Worm (Caenorhabditis elegans) whole organism, late embryonic: Measurements from ENCODE around the gene fbxl-5.
"Not testable (repeated sequence)": the region's sequence is repeated elsewhere in the genome, so short reads cannot be mapped to it uniquely, and the experiment has no call there.

ENCODE experiments used
- C38D4.7 ChIP-seq: fragments of 200-800 bp; sonication (Bioruptor generic); optimal IDR thresholded peaks from 2 replicates; lab custom pipeline; 2018; ENCODE audit warnings: mild to moderate bottlenecking, missing genetic modification characterization, moderate library complexity, missing compliant biosample characterization
- K02D7.2 ChIP-seq: sonication (generic microtip); optimal IDR thresholded peaks from 2 replicates; lab custom pipeline; 2017; ENCODE audit warnings: mild to moderate bottlenecking, missing genetic modification characterization, missing compliant biosample characterization
- T23F11.4 ChIP-seq: fragments of 200-800 bp; sonication (Bioruptor generic); optimal IDR thresholded peaks from 2 replicates; lab custom pipeline; 2018; ENCODE audit warnings: mild to moderate bottlenecking, missing genetic modification characterization, missing compliant biosample characterization
- ahr-1 ChIP-seq: sonication (generic microtip); optimal IDR thresholded peaks from 2 replicates; lab custom pipeline; 2016; ENCODE audit warnings: missing genetic modification characterization, missing compliant biosample characterization
- ama-1 ChIP-seq: fragments of 150-350 bp; optimal IDR thresholded peaks from 2 replicates; lab custom pipeline; 2014
- ceh-14 ChIP-seq: sonication (generic microtip); optimal IDR thresholded peaks from 2 replicates; lab custom pipeline; 2016; ENCODE audit warnings: missing genotype, missing genetic modification characterization, missing compliant biosample characterization
- ceh-18 ChIP-seq: sonication (generic microtip); optimal IDR thresholded peaks from 2 replicates; lab custom pipeline; 2016; ENCODE audit warnings: missing genetic modification characterization, missing compliant biosample characterization
- ceh-34 ChIP-seq: sonication (generic microtip); optimal IDR thresholded peaks from 2 replicates; lab custom pipeline; 2016; ENCODE audit warnings: mild to moderate bottlenecking, missing genetic modification characterization, missing compliant biosample characterization
- ceh-45 ChIP-seq: fragments of 200-800 bp; sonication (Bioruptor generic); IDR thresholded peaks from 2 replicates; pipeline ENCODE4 v1.3.6; 2022; ENCODE audit warnings: missing genetic modification reagents, missing genetic modification characterization, missing compliant biosample characterization
- ceh-48 ChIP-seq: sonication (generic microtip); optimal IDR thresholded peaks from 2 replicates; lab custom pipeline; 2016; ENCODE audit warnings: missing genetic modification characterization, inconsistent platforms, missing compliant biosample characterization
- ceh-6 ChIP-seq: fragments of 200-800 bp; sonication (Bioruptor generic); optimal IDR thresholded peaks from 2 replicates; lab custom pipeline; 2018; ENCODE audit warnings: mild to moderate bottlenecking, missing genetic modification characterization, missing compliant biosample characterization
- ceh-9 ChIP-seq: sonication (generic microtip); optimal IDR thresholded peaks from 2 replicates; lab custom pipeline; 2016; ENCODE audit warnings: mild to moderate bottlenecking, missing genetic modification characterization, inconsistent platforms, missing compliant biosample characterization
- che-1 ChIP-seq: sonication (generic microtip); optimal IDR thresholded peaks from 2 replicates; lab custom pipeline; 2016; ENCODE audit warnings: mild to moderate bottlenecking, missing genetic modification characterization, missing compliant biosample characterization
- dmd-4 ChIP-seq: sonication (generic microtip); optimal IDR thresholded peaks from 2 replicates; lab custom pipeline; 2016; ENCODE audit warnings: borderline replicate concordance, missing genetic modification characterization, missing compliant biosample characterization
- fax-1 ChIP-seq: sonication (generic microtip); optimal IDR thresholded peaks from 2 replicates; lab custom pipeline; 2016; ENCODE audit warnings: missing genotype, missing genetic modification characterization, missing compliant biosample characterization
- fkh-10 ChIP-seq: fragments of 150-350 bp; optimal IDR thresholded peaks from 2 replicates; lab custom pipeline; 2014; ENCODE audit warnings: missing biosample characterization, missing genetic modification reagents, missing genetic modification characterization
- hlh-15 ChIP-seq: sonication (generic microtip); optimal IDR thresholded peaks from 2 replicates; lab custom pipeline; 2016; ENCODE audit warnings: missing genetic modification characterization, missing compliant biosample characterization
- lim-6 ChIP-seq: sonication (generic microtip); optimal IDR thresholded peaks from 2 replicates; lab custom pipeline; 2016; ENCODE audit warnings: missing genetic modification characterization, missing compliant biosample characterization
- lin-11 ChIP-seq: fragments of 200-800 bp; sonication (Bioruptor generic); optimal IDR thresholded peaks from 2 replicates; lab custom pipeline; 2018; ENCODE audit warnings: mild to moderate bottlenecking, missing genetic modification characterization, missing compliant biosample characterization
- mec-3 ChIP-seq: sonication (generic microtip); optimal IDR thresholded peaks from 2 replicates; lab custom pipeline; 2016; ENCODE audit warnings: borderline replicate concordance, missing genetic modification characterization, missing compliant biosample characterization
- nfya-1 ChIP-seq: sonication (generic microtip); optimal IDR thresholded peaks from 2 replicates; lab custom pipeline; 2017; ENCODE audit warnings: missing genetic modification characterization, mild to moderate bottlenecking, missing compliant biosample characterization, antibody characterized with exemption, moderate library complexity
- nhr-232 ChIP-seq: sonication (generic microtip); optimal IDR thresholded peaks from 2 replicates; lab custom pipeline; 2016; ENCODE audit warnings: missing genetic modification characterization, missing compliant biosample characterization
- odd-2 ChIP-seq: sonication (generic microtip); optimal IDR thresholded peaks from 2 replicates; lab custom pipeline; 2017; ENCODE audit warnings: antibody characterized with exemption, mild to moderate bottlenecking, missing genetic modification characterization, missing compliant biosample characterization
- pag-3 ChIP-seq: sonication (generic microtip); optimal IDR thresholded peaks from 2 replicates; lab custom pipeline; 2016; ENCODE audit warnings: missing compliant biosample characterization, missing genetic modification characterization, borderline replicate concordance
- pat-9 ChIP-seq: fragments of 200-800 bp; sonication (Bioruptor generic); optimal IDR thresholded peaks from 2 replicates; lab custom pipeline; 2018; ENCODE audit warnings: mild to moderate bottlenecking, missing genetic modification characterization, moderate library complexity, missing compliant biosample characterization
- pax-1 ChIP-seq: fragments of 150-350 bp; optimal IDR thresholded peaks from 2 replicates; lab custom pipeline; 2014; ENCODE audit warnings: missing biosample characterization, missing genetic modification characterization
- pha-2 ChIP-seq: sonication (generic microtip); optimal IDR thresholded peaks from 2 replicates; lab custom pipeline; 2017; ENCODE audit warnings: mild to moderate bottlenecking, missing genetic modification characterization, missing compliant biosample characterization
- pha-4 ChIP-seq: fragments of 150-350 bp; optimal IDR thresholded peaks from 2 replicates; lab custom pipeline; 2018; ENCODE audit warnings: missing biosample characterization, missing genetic modification reagents, missing genetic modification characterization
- sdc-2 ChIP-seq: sonication (generic microtip); optimal IDR thresholded peaks from 2 replicates; lab custom pipeline; 2016; ENCODE audit warnings: missing genotype, missing genetic modification characterization, missing compliant biosample characterization
- sox-4 ChIP-seq: sonication (generic microtip); optimal IDR thresholded peaks from 2 replicates; lab custom pipeline; 2017; ENCODE audit warnings: mild to moderate bottlenecking, missing genetic modification characterization, inconsistent platforms, missing compliant biosample characterization
- syd-9 ChIP-seq: sonication (generic microtip); optimal IDR thresholded peaks from 2 replicates; lab custom pipeline; 2016; ENCODE audit warnings: mild to moderate bottlenecking, missing genetic modification characterization, moderate library complexity, missing compliant biosample characterization
- tbx-2 ChIP-seq: sonication (generic microtip); optimal IDR thresholded peaks from 2 replicates; lab custom pipeline; 2016; ENCODE audit warnings: missing genetic modification characterization, missing compliant biosample characterization
- tbx-7 ChIP-seq: sonication (generic microtip); optimal IDR thresholded peaks from 2 replicates; lab custom pipeline; 2016; ENCODE audit warnings: missing genotype, missing genetic modification characterization, missing compliant biosample characterization
- unc-55 ChIP-seq: sonication (generic microtip); optimal IDR thresholded peaks from 2 replicates; lab custom pipeline; 2017; ENCODE audit warnings: missing biosample characterization, missing genetic modification reagents, missing genetic modification characterization
- unc-86 ChIP-seq: sonication (generic microtip); optimal IDR thresholded peaks from 2 replicates; lab custom pipeline; 2016; ENCODE audit warnings: missing genetic modification characterization, missing compliant biosample characterization
- zip-5 ChIP-seq: sonication (generic microtip); optimal IDR thresholded peaks from 2 replicates; lab custom pipeline; 2016; ENCODE audit warnings: missing genetic modification characterization, missing compliant biosample characterization

The fbxl-5 gene

DNA sequence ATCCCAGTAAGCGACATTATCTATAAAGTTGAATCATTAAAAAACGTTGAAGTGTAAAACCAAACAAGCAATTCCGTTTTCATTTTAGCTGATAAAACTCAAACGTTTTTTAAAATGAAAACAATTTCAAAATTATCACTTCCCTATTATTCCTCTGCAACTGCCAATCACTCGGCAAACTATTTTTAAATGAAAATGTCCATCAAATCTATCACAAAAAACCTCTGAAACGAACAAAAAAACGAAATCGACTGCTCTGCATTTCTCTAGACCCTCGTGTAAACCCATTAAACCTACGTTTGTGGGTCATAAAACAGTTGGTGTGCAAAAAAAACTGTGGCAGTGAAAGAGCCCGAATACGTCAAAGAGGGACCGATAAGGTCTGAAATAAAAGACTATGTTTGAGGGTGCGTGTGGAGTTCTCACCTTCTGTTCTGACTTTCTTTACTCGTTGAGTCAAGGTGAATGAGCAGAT, at the start of gene fbxl-5:
TSS of gene fbxl-5 (plus strand) at position 425 of the 475 bp plus-strand sequence.
- no peak for TF ChIP-seq ceh-9
- no peak for TF ChIP-seq ceh-6 (GFP tag; lab: Kevin White, UChicago)
- TF ChIP-seq ahr-1 (tag; lab: Kevin White, UChicago) = no peak
- no peak for TF ChIP-seq pat-9 (tag; lab: Kevin White, UChicago)
- no peak for TF ChIP-seq fax-1 (tag; lab: Kevin White, UChicago)
- no peak for TF ChIP-seq ceh-48 (tag; lab: Kevin White, UChicago)
- no peak for TF ChIP-seq ama-1 (lab: Kevin White, UChicago)
- TF ChIP-seq T23F11.4 (GFP tag; lab: Kevin White, UChicago) = no peak
- TF ChIP-seq unc-55 (GFP tag; lab: Kevin White, UChicago) = no peak
- no peak for TF ChIP-seq lim-6
- no peak for TF ChIP-seq hlh-15 (tag; lab: Kevin White, UChicago)
- no peak for TF ChIP-seq tbx-7
- TF ChIP-seq odd-2 = no peak
- no peak for TF ChIP-seq K02D7.2 (tag; lab: Kevin White, UChicago)
- no peak for TF ChIP-seq sdc-2 (tag; lab: Kevin White, UChicago)

DNA sequence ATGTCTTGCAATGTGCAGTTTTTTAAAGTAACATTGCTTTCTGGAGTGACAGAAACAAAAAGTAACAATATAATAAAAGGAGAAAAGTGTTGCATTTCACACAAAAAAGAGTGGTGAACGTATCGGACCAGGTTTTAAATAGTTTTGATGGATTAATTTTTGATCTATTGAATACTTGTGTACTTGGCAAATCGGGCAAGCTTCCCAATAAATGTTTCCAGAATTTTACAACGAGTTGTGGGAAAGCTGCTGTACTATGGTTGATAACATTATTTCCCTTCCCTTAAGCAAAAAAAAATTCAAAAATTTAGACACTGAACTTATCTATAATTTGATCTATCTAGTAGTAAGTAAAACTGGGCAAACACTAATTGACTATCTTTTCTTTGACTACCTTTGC, 49.3 kb upstream of the fbxl-5 start, which contains the start of gene C12D5.10:
TSS of gene C12D5.10 (minus strand) at position 101 of the 400 bp plus-strand sequence.
- no peak for TF ChIP-seq ceh-45 (GFP tag; lab: Robert Waterston, UW)
- TF ChIP-seq ceh-18 (tag; lab: Kevin White, UChicago) = no peak
- no peak for TF ChIP-seq odd-2
- TF ChIP-seq fax-1 (tag; lab: Kevin White, UChicago) = no peak
- TF ChIP-seq zip-5 = no peak

DNA sequence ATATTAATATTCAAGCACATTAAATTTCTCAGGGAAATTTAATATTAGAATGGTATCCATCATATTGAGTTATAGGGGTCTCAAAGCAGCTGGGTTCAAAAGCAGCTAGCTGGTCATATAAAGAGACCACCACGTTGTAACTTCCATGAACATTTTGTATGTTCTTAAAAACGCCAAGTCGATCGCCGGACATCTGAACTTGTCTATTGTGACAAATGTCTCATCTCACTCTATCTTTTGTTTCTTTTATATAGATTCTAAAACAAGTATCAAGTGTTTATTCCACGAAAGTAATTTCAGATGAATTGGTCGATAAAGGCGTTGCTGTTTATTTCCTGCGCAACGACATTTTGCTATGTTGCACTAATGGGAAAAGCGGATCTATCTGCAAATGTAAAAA, 45.9 kb upstream of the fbxl-5 start, which contains the start of gene ZK105.3:
TSS of gene ZK105.3 (plus strand) at position 301 of the 400 bp plus-strand sequence.
- TF ChIP-seq fkh-10 (GFP tag; lab: Kevin White, UChicago) (no peak), sox-4 (tag; lab: Kevin White, UChicago) (no peak), ceh-6 (GFP tag; lab: Kevin White, UChicago) (no peak), ceh-34 (tag; lab: Kevin White, UChicago) (no peak), ceh-14 (no peak), dmd-4 (no peak), lin-11 (tag; lab: Kevin White, UChicago) (no peak), hlh-15 (tag; lab: Kevin White, UChicago) (no peak), sdc-2 (tag; lab: Kevin White, UChicago) (no peak), pag-3 (tag; lab: Kevin White, UChicago) (no peak), pha-2 (tag; lab: Kevin White, UChicago) (no peak)

DNA sequence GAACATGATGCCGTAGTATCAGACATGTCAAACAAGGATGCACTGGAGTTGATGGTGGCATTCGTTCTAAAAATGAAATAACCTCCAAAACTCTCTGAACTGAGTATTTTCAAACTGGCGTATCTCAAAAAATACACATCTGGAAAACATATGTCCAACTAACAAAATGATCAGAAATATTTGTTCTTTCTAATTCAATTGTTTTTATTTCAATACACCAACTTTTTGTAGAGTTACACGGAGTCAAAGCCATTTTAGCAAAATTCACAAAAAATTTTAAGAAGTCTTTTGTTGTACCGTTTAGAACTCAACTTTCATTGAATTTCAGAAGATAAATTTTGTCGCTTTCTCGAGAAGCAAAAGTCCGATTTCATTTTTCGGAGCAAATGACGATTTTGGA, 39.2 kb upstream of the fbxl-5 start, which contains the start of gene srsx-40:
TSS of gene srsx-40 (minus strand) at position 101 of the 400 bp plus-strand sequence.
- TF ChIP-seq pat-9 (tag; lab: Kevin White, UChicago); tbx-2 (tag; lab: Kevin White, UChicago); C38D4.7: not testable (repeated sequence)

DNA sequence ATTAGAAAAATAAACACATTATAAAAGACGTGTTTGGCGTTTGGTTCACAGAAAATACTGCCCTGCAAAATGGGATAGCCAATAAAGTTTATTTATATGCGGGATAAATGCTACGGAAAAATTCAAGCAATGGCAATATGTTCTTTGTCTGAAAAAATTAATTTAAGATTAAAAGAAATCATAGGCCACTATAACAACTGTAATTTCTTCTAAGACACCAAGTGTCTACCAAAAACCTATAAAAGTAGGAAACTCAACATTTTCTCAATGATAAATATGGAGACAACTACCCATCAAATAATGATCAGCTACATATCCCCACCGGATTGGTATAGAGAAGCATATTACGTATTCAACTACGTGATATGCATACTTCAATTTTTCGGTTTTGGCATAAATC, 37.4 kb upstream of the fbxl-5 start, which contains the start of gene srw-3:
TSS of gene srw-3 (plus strand) at position 301 of the 400 bp plus-strand sequence.
- no peak for TF ChIP-seq nhr-232 (tag; lab: Kevin White, UChicago)
- TF ChIP-seq unc-86 = no peak
- TF ChIP-seq tbx-7 = no peak
- TF ChIP-seq pha-4 = no peak
- no peak for TF ChIP-seq tbx-2 (tag; lab: Kevin White, UChicago)
- no peak for TF ChIP-seq nfya-1 (tag; lab: Kevin White, UChicago)
- TF ChIP-seq lim-6 = no peak
- no peak for TF ChIP-seq pax-1 (tag; lab: Kevin White, UChicago)
- TF ChIP-seq syd-9 = no peak
- TF ChIP-seq pat-9 (tag; lab: Kevin White, UChicago) = no peak
- TF ChIP-seq mec-3 = no peak
- TF ChIP-seq che-1 (tag; lab: Kevin White, UChicago) = no peak
